Fruit fly (Drosophila melanogaster): Measurements from ENCODE around the gene Vml.

The Vml gene

dm6 chrX:2301069-2301508, 25.5 kb downstream of the Vml start (continued):
- TF ChIP-seq CG8632 (GFP tag; optimal IDR thresholded peaks at IDR 0.05) = peak; percentile 69
- peak; percentile 68 for TF ChIP-seq CG11294 (GFP tag; IDR thresholded peaks at IDR 0.05)
- peak; percentile 66 for TF ChIP-seq CG32006 (GFP tag; optimal IDR thresholded peaks at IDR 0.05)
- TF ChIP-seq CG6276 (GFP tag; optimal IDR thresholded peaks at IDR 0.05) = peak; percentile 47
- TF ChIP-seq Ets21C (GFP tag; optimal IDR thresholded peaks at IDR 0.05) = peak; percentile 49
- TF ChIP-seq CG10669 (GFP tag; optimal IDR thresholded peaks at IDR 0.05) = peak; percentile 65
- peak; percentile 37 for TF ChIP-seq CG3919 (GFP tag; optimal IDR thresholded peaks at IDR 0.05)
- peak; percentile 65 for TF ChIP-seq CG7368 (GFP tag; optimal IDR thresholded peaks at IDR 0.05)
- TF ChIP-seq Eip75B (GFP tag; optimal IDR thresholded peaks at IDR 0.05) = peak; percentile 21
- TF ChIP-seq lz (GFP tag; optimal IDR thresholded peaks at IDR 0.05) = peak; percentile 67
- peak; percentile 36 for TF ChIP-seq dsx (GFP tag; optimal IDR thresholded peaks at IDR 0.05; ENCODE audit: poor library complexity, severe bottlenecking)
- TF ChIP-seq CG10631 (GFP tag; optimal IDR thresholded peaks at IDR 0.05) = peak; percentile 64
- TF ChIP-seq CG6808 (GFP tag; optimal IDR thresholded peaks at IDR 0.05) = peak; percentile 56
- TF ChIP-seq CG6854 (GFP tag; optimal IDR thresholded peaks at IDR 0.05) = no peak
- peak; percentile 7 to 59 for TF ChIP-seq ss (GFP tag; optimal IDR thresholded peaks at IDR 0.05)
- TF ChIP-seq CG11762 (GFP tag; optimal IDR thresholded peaks at IDR 0.05; ENCODE audit: insufficient read depth) = peak; percentile 58
- TF ChIP-seq salr (GFP tag; optimal IDR thresholded peaks at IDR 0.05) = peak; percentile 31 to 55
- peak; percentile 4 for TF ChIP-seq esn (GFP tag; optimal IDR thresholded peaks at IDR 0.05)
- peak; percentile 30 for TF ChIP-seq Sox102F (GFP tag; optimal IDR thresholded peaks at IDR 0.05)
- TF ChIP-seq spab (GFP tag; optimal IDR thresholded peaks at IDR 0.05) = no peak

dm6 chrX:2301613-2302522, 26.2 kb downstream of the Vml start:
- TF ChIP-seq cyc (GFP tag; optimal IDR thresholded peaks at IDR 0.05) (peak; percentile 64), CG4318 (GFP tag; optimal IDR thresholded peaks at IDR 0.05) (peak; percentile 65), salr (GFP tag; optimal IDR thresholded peaks at IDR 0.05) (peak; percentile 36 to 54), CG11762 (GFP tag; optimal IDR thresholded peaks at IDR 0.05; ENCODE audit: insufficient read depth) (peak; percentile 57), CG10631 (GFP tag; optimal IDR thresholded peaks at IDR 0.05) (peak; percentile 64), eg (GFP tag; IDR thresholded peaks at IDR 0.05) (peak; percentile 76), topi (GFP tag; optimal IDR thresholded peaks at IDR 0.05) (peak; percentile 77), vri (GFP tag; optimal IDR thresholded peaks at IDR 0.05) (no peak), OdsH (GFP tag; optimal IDR thresholded peaks at IDR 0.05) (peak; percentile 62), fkh (GFP tag; optimal IDR thresholded peaks at IDR 0.05) (peak; percentile 33), Ets96B (tag; optimal IDR thresholded peaks at IDR 0.05) (peak; percentile 65), Smox (GFP tag; optimal IDR thresholded peaks at IDR 0.05) (peak; percentile 73), Gug (GFP tag; IDR thresholded peaks at IDR 0.05) (peak; percentile 66; the same call in 1 of the 2 replicates), CG8632 (GFP tag; optimal IDR thresholded peaks at IDR 0.05) (peak; percentile 66), Blimp-1 (GFP tag; optimal IDR thresholded peaks at IDR 0.05) (no peak), CG3919 (GFP tag; optimal IDR thresholded peaks at IDR 0.05) (peak; percentile 72), net (GFP tag; optimal IDR thresholded peaks at IDR 0.05) (peak; percentile 73), CG11294 (GFP tag; IDR thresholded peaks at IDR 0.05) (peak; percentile 51; the same call in 1 of the 2 replicates), CG6276 (GFP tag; optimal IDR thresholded peaks at IDR 0.05) (peak; percentile 75), spab (GFP tag; optimal IDR thresholded peaks at IDR 0.05) (peak; percentile 40), acj6 (GFP tag; optimal IDR thresholded peaks at IDR 0.05) (peak; percentile 68), CG6854 (GFP tag; optimal IDR thresholded peaks at IDR 0.05) (no peak), CG7368 (GFP tag; optimal IDR thresholded peaks at IDR 0.05) (peak; percentile 66), CG15336 (GFP tag; IDR thresholded peaks at IDR 0.05) (peak; percentile 83), Hr39 (GFP tag; optimal IDR thresholded peaks at IDR 0.05) (peak; percentile 73), CG1621 (tag; optimal IDR thresholded peaks at IDR 0.05) (peak; percentile 62), Eip78C (GFP tag) (peak; percentile 91), CG8319 (GFP tag; optimal IDR thresholded peaks at IDR 0.05) (peak; percentile 49), CG16779 (tag; optimal IDR thresholded peaks at IDR 0.05) (peak; percentile 2), Hr38 (GFP tag; optimal IDR thresholded peaks at IDR 0.05) (no peak), CG9139 (GFP tag; optimal IDR thresholded peaks at IDR 0.05) (no peak), CG31627 (GFP tag; optimal IDR thresholded peaks at IDR 0.05) (peak; percentile 75), Met (GFP tag; optimal IDR thresholded peaks at IDR 0.05) (peak; percentile 73), CG6792 (GFP tag; optimal IDR thresholded peaks at IDR 0.05) (peak; percentile 75), CG34406 (GFP tag; optimal IDR thresholded peaks at IDR 0.05) (peak; percentile 66), Hr4 (GFP tag; optimal IDR thresholded peaks at IDR 0.05) (peak; percentile 72)

Measured in whole organism, prepupa.